Fruit fly (Drosophila melanogaster): ENCODE results near the gene TrissinR.

Gene TrissinR

dm6 chr2L:5901553-5901952 is 77.7 kb downstream of the TrissinR start:
- TF ChIP-seq CG11294 (GFP tag; IDR thresholded peaks at IDR 0.05) (no peak), CG8319 (GFP tag; optimal IDR thresholded peaks at IDR 0.05) (no peak), Hr39 (GFP tag; optimal IDR thresholded peaks at IDR 0.05) (no peak), Gug (GFP tag; IDR thresholded peaks at IDR 0.05) (no peak), CG10631 (GFP tag; optimal IDR thresholded peaks at IDR 0.05) (no peak), CG1621 (tag; optimal IDR thresholded peaks at IDR 0.05) (no peak), fkh (GFP tag; optimal IDR thresholded peaks at IDR 0.05) (no peak), CG8119 (GFP tag; IDR thresholded peaks at IDR 0.05) (peak; percentile 35; the same call in 1 of the 3 replicates), CG3919 (GFP tag; optimal IDR thresholded peaks at IDR 0.05) (peak; percentile 19), Lpt (GFP tag; optimal IDR thresholded peaks at IDR 0.05) (no peak), pdm3 (GFP tag; optimal IDR thresholded peaks at IDR 0.05) (peak; percentile 2), achi (GFP tag; optimal IDR thresholded peaks at IDR 0.05) (peak; percentile 23), Sox15 (GFP tag; optimal IDR thresholded peaks at IDR 0.05) (no peak), Eip75B (GFP tag; optimal IDR thresholded peaks at IDR 0.05) (no peak), dac (GFP tag; optimal IDR thresholded peaks at IDR 0.05) (no peak), vri (GFP tag; optimal IDR thresholded peaks at IDR 0.05) (no peak), Ets96B (tag; optimal IDR thresholded peaks at IDR 0.05) (no peak), Eip93F (GFP tag; optimal IDR thresholded peaks at IDR 0.05) (no peak), Hr38 (GFP tag; optimal IDR thresholded peaks at IDR 0.05) (no peak), spab (GFP tag; optimal IDR thresholded peaks at IDR 0.05) (no peak), Sox102F (GFP tag; optimal IDR thresholded peaks at IDR 0.05) (no peak), Eip78C (GFP tag) (peak; percentile 53), net (GFP tag; optimal IDR thresholded peaks at IDR 0.05) (no peak), Hr4 (GFP tag; optimal IDR thresholded peaks at IDR 0.05) (peak; percentile 12), CG10669 (GFP tag; optimal IDR thresholded peaks at IDR 0.05) (no peak), eg (GFP tag; IDR thresholded peaks at IDR 0.05) (peak; percentile 39; the same call in 1 of the 3 replicates), CG31627 (GFP tag; optimal IDR thresholded peaks at IDR 0.05) (no peak), Blimp-1 (GFP tag; optimal IDR thresholded peaks at IDR 0.05) (no peak), esn (GFP tag; optimal IDR thresholded peaks at IDR 0.05) (no peak), CG6808 (GFP tag; optimal IDR thresholded peaks at IDR 0.05) (no peak), CG7368 (GFP tag; optimal IDR thresholded peaks at IDR 0.05) (no peak), CG16779 (tag; optimal IDR thresholded peaks at IDR 0.05) (no peak), CG3032 (tag; optimal IDR thresholded peaks at IDR 0.05) (no peak), cyc (GFP tag; optimal IDR thresholded peaks at IDR 0.05) (no peak), CG6792 (GFP tag; optimal IDR thresholded peaks at IDR 0.05) (no peak), CG4318 (GFP tag; optimal IDR thresholded peaks at IDR 0.05) (no peak), CG11762 (GFP tag; optimal IDR thresholded peaks at IDR 0.05; ENCODE audit: insufficient read depth) (no peak), fd59A (GFP tag; optimal IDR thresholded peaks at IDR 0.05) (no peak), CG9139 (GFP tag; optimal IDR thresholded peaks at IDR 0.05) (no peak), dsx (GFP tag; optimal IDR thresholded peaks at IDR 0.05; ENCODE audit: poor library complexity, severe bottlenecking) (no peak), CG6163 (GFP tag; IDR thresholded peaks at IDR 0.05) (no peak; the same call in 2 of the 3 replicates), Met (GFP tag; optimal IDR thresholded peaks at IDR 0.05) (no peak), svp (GFP tag) (no peak), ss (GFP tag; optimal IDR thresholded peaks at IDR 0.05) (no peak), topi (GFP tag; optimal IDR thresholded peaks at IDR 0.05) (no peak), Ets21C (GFP tag; optimal IDR thresholded peaks at IDR 0.05) (no peak), Smox (GFP tag; optimal IDR thresholded peaks at IDR 0.05) (no peak), acj6 (GFP tag; optimal IDR thresholded peaks at IDR 0.05) (no peak), CG6854 (GFP tag; optimal IDR thresholded peaks at IDR 0.05) (no peak), CG11902 (GFP tag; optimal IDR thresholded peaks at IDR 0.05) (no peak), Sox14 (GFP tag; optimal IDR thresholded peaks at IDR 0.05) (peak; percentile 4), CG8632 (GFP tag; optimal IDR thresholded peaks at IDR 0.05) (no peak), CG32006 (GFP tag; optimal IDR thresholded peaks at IDR 0.05) (peak; percentile 54)
